Comparison of ENCODE assay signal across 4 worm cellular contexts in the genomic region with DNA sequence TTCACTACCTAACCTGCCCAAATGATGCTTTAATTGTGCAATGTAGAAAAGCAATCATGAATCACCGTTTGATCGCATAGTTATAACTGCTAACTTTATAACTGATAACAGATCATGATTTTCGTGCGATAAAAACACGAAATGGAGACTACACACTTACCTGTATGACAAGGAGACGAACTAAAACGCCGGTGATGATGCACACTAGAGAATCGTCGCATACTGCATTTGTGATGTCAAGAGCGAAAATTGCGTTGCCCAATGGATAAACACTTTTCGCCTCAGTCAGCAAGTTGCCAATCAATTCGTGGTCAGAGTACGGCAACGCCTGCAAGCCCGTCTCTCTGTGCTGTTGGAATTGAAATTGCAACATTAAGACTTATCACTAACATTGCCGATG.
TF ChIP-seq lines count a peak whose summit lies in the region.

No protein-coding gene starts in this region.

TF ChIP-seq in whole organism, L1 larva, 84 proteins besides CTCF, POLR2A, EP300 and RAD21 (continued from another document):
- TF ChIP-seq aha-1 (tag; optimal IDR thresholded peaks at IDR 0.05; lab: Kevin White, UChicago) (no peak), dsc-1 (tag; optimal IDR thresholded peaks at IDR 0.05; lab: Kevin White, UChicago) (no peak), unc-62 (GFP tag; optimal IDR thresholded peaks at IDR 0.05; lab: Kevin White, UChicago) (no peak), ceh-63 (GFP tag; optimal IDR thresholded peaks at IDR 0.05; lab: Kevin White, UChicago) (no peak), lin-35 (GFP tag; optimal IDR thresholded peaks at IDR 0.05; lab: Kevin White, UChicago) (peak in 1 of 2 experiments; percentile 30), isw-1 (GFP tag; IDR thresholded peaks at IDR 0.05; lab: Robert Waterston, UW) (no peak)

TF ChIP-seq in whole organism, L2 larva, 48 proteins besides CTCF, POLR2A, EP300 and RAD21 (continued from another document):
- TF ChIP-seq gmeb-1 (tag; optimal IDR thresholded peaks at IDR 0.05; lab: Kevin White, UChicago) = peak; percentile 26

TF ChIP-seq in whole organism, L4 larva, 104 proteins besides CTCF, POLR2A, EP300 and RAD21 (continued from another document and continues in another):
- TF ChIP-seq saeg-2 (GFP tag; IDR thresholded peaks at IDR 0.05; lab: Robert Waterston, UW) (no peak), vab-7 (GFP tag; IDR thresholded peaks at IDR 0.05; lab: Robert Waterston, UW) (no peak), ceh-62 (tag; optimal IDR thresholded peaks at IDR 0.05; lab: Kevin White, UChicago) (no peak), F37D6.2 (tag; optimal IDR thresholded peaks at IDR 0.05; lab: Kevin White, UChicago) (no peak), nhr-76 (tag; optimal IDR thresholded peaks at IDR 0.05; lab: Kevin White, UChicago) (no peak), ctbp-1 (GFP tag; IDR thresholded peaks at IDR 0.05; lab: Robert Waterston, UW) (no peak), lin-13 (GFP tag; optimal IDR thresholded peaks at IDR 0.05; lab: Kevin White, UChicago) (no peak), gei-8 (GFP tag; optimal IDR thresholded peaks at IDR 0.05; lab: Kevin White, UChicago) (peak; percentile 75), aha-1 (tag; lab: Kevin White, UChicago) (peak; percentile 86), lin-38 (GFP tag; IDR thresholded peaks at IDR 0.05; lab: Robert Waterston, UW) (no peak), duxl-1 (tag; optimal IDR thresholded peaks at IDR 0.05; lab: Kevin White, UChicago; ENCODE audit: poor library complexity) (no peak), egl-43 (GFP tag; IDR thresholded peaks at IDR 0.05; lab: Robert Waterston, UW) (no peak), ztf-11 (tag; optimal IDR thresholded peaks at IDR 0.05; lab: Kevin White, UChicago) (no peak), lim-7 (GFP tag; IDR thresholded peaks at IDR 0.05; lab: Robert Waterston, UW) (no peak), zfp-2 (tag; optimal IDR thresholded peaks at IDR 0.05; lab: Kevin White, UChicago) (no peak), ces-1 (GFP tag; optimal IDR thresholded peaks at IDR 0.05; lab: Kevin White, UChicago) (no peak), dmd-6 (GFP tag; IDR thresholded peaks at IDR 0.05; lab: Robert Waterston, UW) (peak; percentile 98), nhr-28 (tag; optimal IDR thresholded peaks at IDR 0.05; lab: Kevin White, UChicago) (peak; percentile 99), mdt-29 (GFP tag; IDR thresholded peaks at IDR 0.05; lab: Robert Waterston, UW) (peak; percentile 68; the same call in 1 of the 2 replicates), dve-1 (tag; optimal IDR thresholded peaks at IDR 0.05; lab: Kevin White, UChicago; ENCODE audit: insufficient read depth) (peak; percentile 91), daf-19 (GFP tag; conservative IDR thresholded peaks at IDR 0.05; lab: Robert Waterston, UW) (no peak), nhr-6 (tag; optimal IDR thresholded peaks at IDR 0.05; lab: Kevin White, UChicago) (no peak), nhr-102 (tag; optimal IDR thresholded peaks at IDR 0.05; lab: Kevin White, UChicago) (peak; percentile 82), rbr-2 (tag; optimal IDR thresholded peaks at IDR 0.05; lab: Kevin White, UChicago) (no peak), nhr-77 (tag; optimal IDR thresholded peaks at IDR 0.05; lab: Kevin White, UChicago) (peak; percentile 87), zfp-3 (GFP tag; conservative IDR thresholded peaks at IDR 0.05; lab: Robert Waterston, UW) (0 out of 2 replicates have a peak, but pooled peaks have one; percentile 23), dmd-9 (GFP tag; IDR thresholded peaks at IDR 0.05; lab: Robert Waterston, UW) (no peak), zip-11 (GFP tag; IDR thresholded peaks at IDR 0.05; lab: Robert Waterston, UW) (no peak), ztf-7 (tag; optimal IDR thresholded peaks at IDR 0.05; lab: Kevin White, UChicago) (no peak), madf-9 (GFP tag; conservative IDR thresholded peaks at IDR 0.05; lab: Robert Waterston, UW) (no peak), aly-2 (tag; optimal IDR thresholded peaks at IDR 0.05; lab: Kevin White, UChicago) (no peak), set-16 (GFP tag; IDR thresholded peaks at IDR 0.05; lab: Robert Waterston, UW) (no peak), D1046.2 (GFP tag; IDR thresholded peaks at IDR 0.05; lab: Robert Waterston, UW) (no peak), fos-1 (tag; optimal IDR thresholded peaks at IDR 0.05; lab: Kevin White, UChicago) (no peak), sdz-12 (GFP tag; optimal IDR thresholded peaks at IDR 0.05; lab: Kevin White, UChicago) (no peak), hif-1 (tag; optimal IDR thresholded peaks at IDR 0.05; lab: Kevin White, UChicago) (peak in 1 of 2 experiments; percentile 19), cey-2 (tag; optimal IDR thresholded peaks at IDR 0.05; lab: Kevin White, UChicago; ENCODE audit: borderline replicate concordance, insufficient read depth) (no peak), hmg-1.1 (GFP tag; IDR thresholded peaks at IDR 0.05; lab: Robert Waterston, UW) (peak; percentile 36; the same call in 1 of the 2 replicates), nhr-41 (GFP tag; IDR thresholded peaks at IDR 0.05; lab: Robert Waterston, UW) (no peak), unc-130 (GFP tag; optimal IDR thresholded peaks at IDR 0.05; lab: Kevin White, UChicago) (no peak), jun-1 (tag; optimal IDR thresholded peaks at IDR 0.05; lab: Kevin White, UChicago) (no peak), nhr-42 (GFP tag; IDR thresholded peaks at IDR 0.05; lab: Robert Waterston, UW) (no peak), zip-2 (tag; optimal IDR thresholded peaks at IDR 0.05; lab: Kevin White, UChicago) (no peak), nhr-237 (tag; optimal IDR thresholded peaks at IDR 0.05; lab: Kevin White, UChicago) (no peak), nhr-10 (tag; optimal IDR thresholded peaks at IDR 0.05; lab: Kevin White, UChicago) (peak; percentile 12), F10B5.3 (tag; optimal IDR thresholded peaks at IDR 0.05; lab: Kevin White, UChicago) (no peak), mes-2 (tag; optimal IDR thresholded peaks at IDR 0.05; lab: Kevin White, UChicago; ENCODE audit: poor library complexity, severe bottlenecking) (peak; percentile 15), ceh-20 (GFP tag; IDR thresholded peaks at IDR 0.05; lab: Robert Waterston, UW) (no peak), egl-27 (tag; optimal IDR thresholded peaks at IDR 0.05; lab: Kevin White, UChicago) (no peak), lir-3 (tag; optimal IDR thresholded peaks at IDR 0.05; lab: Kevin White, UChicago) (no peak), daf-16 (GFP tag; optimal IDR thresholded peaks at IDR 0.05; lab: Kevin White, UChicago) (peak in 1 of 2 experiments; percentile 92), daf-16 (tag; optimal IDR thresholded peaks at IDR 0.05; lab: Kevin White, UChicago) (peak; percentile 97), mxl-2 (GFP tag; conservative IDR thresholded peaks at IDR 0.05; lab: Robert Waterston, UW) (no peak), unc-39 (tag; optimal IDR thresholded peaks at IDR 0.05; lab: Kevin White, UChicago) (no peak), fkh-10 (GFP tag; optimal IDR thresholded peaks at IDR 0.05; lab: Kevin White, UChicago) (no peak), snpc-4 (tag; optimal IDR thresholded peaks at IDR 0.05; lab: Kevin White, UChicago) (no peak), ceh-82 (tag; optimal IDR thresholded peaks at IDR 0.05; lab: Kevin White, UChicago) (no peak), ceh-32 (tag; optimal IDR thresholded peaks at IDR 0.05; lab: Kevin White, UChicago; ENCODE audit: poor library complexity) (no peak), madf-5 (GFP tag; IDR thresholded peaks at IDR 0.05; lab: Robert Waterston, UW) (no peak), tra-1 (GFP tag; IDR thresholded peaks at IDR 0.05; lab: Robert Waterston, UW) (peak; percentile 90), Y48G9A.11 (GFP tag; IDR thresholded peaks at IDR 0.05; lab: Robert Waterston, UW) (no peak), F44E2.7 (GFP tag; IDR thresholded peaks at IDR 0.05; lab: Robert Waterston, UW) (no peak)

TF ChIP-seq in whole organism, young adult, 124 proteins besides CTCF, POLR2A, EP300 and RAD21 (continued from another document and continues in another):
- TF ChIP-seq bed-1 (GFP tag; IDR thresholded peaks at IDR 0.05; lab: Robert Waterston, UW) (no peak), cebp-1 (GFP tag; IDR thresholded peaks at IDR 0.05; lab: Robert Waterston, UW) (no peak), cebp-1 (tag; optimal IDR thresholded peaks at IDR 0.05; lab: Kevin White, UChicago) (no peak), hlh-26 (GFP tag; conservative IDR thresholded peaks at IDR 0.05; lab: Robert Waterston, UW) (no peak), mcd-1 (GFP tag; IDR thresholded peaks at IDR 0.05; lab: Robert Waterston, UW) (no peak), F23B12.7 (tag; optimal IDR thresholded peaks at IDR 0.05; lab: Kevin White, UChicago; ENCODE audit: insufficient read depth) (no peak), D2030.7 (GFP tag; IDR thresholded peaks at IDR 0.05; lab: Robert Waterston, UW) (no peak), F22D6.2 (tag; optimal IDR thresholded peaks at IDR 0.05; lab: Kevin White, UChicago) (no peak), madf-8 (GFP tag; conservative IDR thresholded peaks at IDR 0.05; lab: Robert Waterston, UW) (no peak), somi-1 (GFP tag; optimal IDR thresholded peaks at IDR 0.05; lab: Kevin White, UChicago) (no peak), lin-26 (GFP tag; IDR thresholded peaks at IDR 0.05; lab: Robert Waterston, UW) (no peak), nhr-179 (tag; optimal IDR thresholded peaks at IDR 0.05; lab: Kevin White, UChicago) (no peak), mel-28 (tag; optimal IDR thresholded peaks at IDR 0.05; lab: Kevin White, UChicago; ENCODE audit: borderline replicate concordance) (no peak), Y53F4B.3 (GFP tag; IDR thresholded peaks at IDR 0.05; lab: Robert Waterston, UW) (no peak), ztf-28 (GFP tag; IDR thresholded peaks at IDR 0.05; lab: Robert Waterston, UW) (no peak), C17E4.6 (GFP tag; IDR thresholded peaks at IDR 0.05; lab: Robert Waterston, UW) (no peak), ztf-25 (GFP tag; IDR thresholded peaks at IDR 0.05; lab: Robert Waterston, UW) (no peak), lag-1 (GFP tag; IDR thresholded peaks at IDR 0.05; lab: Robert Waterston, UW) (no peak), mes-4 (tag; optimal IDR thresholded peaks at IDR 0.05; lab: Kevin White, UChicago) (no peak), madf-6 (GFP tag; IDR thresholded peaks at IDR 0.05; lab: Robert Waterston, UW) (no peak), rcor-1 (GFP tag; IDR thresholded peaks at IDR 0.05; lab: Robert Waterston, UW) (no peak), dpl-1 (GFP tag; optimal IDR thresholded peaks at IDR 0.05; lab: Kevin White, UChicago) (no peak), Y95B8A.8 (GFP tag; IDR thresholded peaks at IDR 0.05; lab: Robert Waterston, UW) (no peak), attf-3 (GFP tag; conservative IDR thresholded peaks at IDR 0.05; lab: Robert Waterston, UW) (no peak), hlh-12 (tag; optimal IDR thresholded peaks at IDR 0.05; lab: Kevin White, UChicago) (no peak), F49E8.2 (tag; optimal IDR thresholded peaks at IDR 0.05; lab: Kevin White, UChicago; ENCODE audit: insufficient read depth) (no peak), ceh-40 (GFP tag; IDR thresholded peaks at IDR 0.05; lab: Robert Waterston, UW) (no peak), ztf-6 (GFP tag; IDR thresholded peaks at IDR 0.05; lab: Robert Waterston, UW) (no peak), F33H1.4 (GFP tag; IDR thresholded peaks at IDR 0.05; lab: Robert Waterston, UW) (no peak), snpc-3.4 (tag; optimal IDR thresholded peaks at IDR 0.05; lab: Kevin White, UChicago) (no peak), Y53G8AR.9 (GFP tag; conservative IDR thresholded peaks at IDR 0.05; lab: Robert Waterston, UW) (0 out of 2 replicates have a peak, but pooled peaks have one; percentile 46), ztf-3 (GFP tag; optimal IDR thresholded peaks at IDR 0.05; lab: Kevin White, UChicago) (no peak), gei-17 (GFP tag; optimal IDR thresholded peaks at IDR 0.05; lab: Kevin White, UChicago) (no peak), sptf-2 (GFP tag; optimal IDR thresholded peaks at IDR 0.05; lab: Kevin White, UChicago) (no peak), dpff-1 (tag; optimal IDR thresholded peaks at IDR 0.05; lab: Kevin White, UChicago) (no peak), lin-54 (GFP tag; optimal IDR thresholded peaks at IDR 0.05; lab: Kevin White, UChicago) (no peak), nhr-27 (tag; optimal IDR thresholded peaks at IDR 0.05; lab: Kevin White, UChicago) (no peak), pbrm-1 (GFP tag; IDR thresholded peaks at IDR 0.05; lab: Robert Waterston, UW) (no peak), tbx-9 (tag; optimal IDR thresholded peaks at IDR 0.05; lab: Kevin White, UChicago; ENCODE audit: borderline replicate concordance) (no peak), rec-8 (tag; optimal IDR thresholded peaks at IDR 0.05; lab: Kevin White, UChicago) (no peak), nfya-1 (tag; optimal IDR thresholded peaks at IDR 0.05; lab: Kevin White, UChicago; ENCODE audit: borderline replicate concordance, insufficient read depth) (no peak), madf-3 (GFP tag; IDR thresholded peaks at IDR 0.05; lab: Robert Waterston, UW) (no peak), Y79H2A.3 (GFP tag; conservative IDR thresholded peaks at IDR 0.05; lab: Robert Waterston, UW) (no peak), repo-1 (tag; optimal IDR thresholded peaks at IDR 0.05; lab: Kevin White, UChicago) (no peak), dox-1 (GFP tag; IDR thresholded peaks at IDR 0.05; lab: Robert Waterston, UW) (peak; percentile 62), ccch-3 (GFP tag; optimal IDR thresholded peaks at IDR 0.05; lab: Kevin White, UChicago) (no peak), hmg-1.2 (GFP tag; IDR thresholded peaks at IDR 0.05; lab: Robert Waterston, UW) (no peak), egl-44 (GFP tag; IDR thresholded peaks at IDR 0.05; lab: Robert Waterston, UW) (no peak), die-1 (tag; optimal IDR thresholded peaks at IDR 0.05; lab: Kevin White, UChicago) (no peak), cebp-2 (GFP tag; IDR thresholded peaks at IDR 0.05; lab: Robert Waterston, UW) (no peak), B0019.2 (GFP tag; conservative IDR thresholded peaks at IDR 0.05; lab: Robert Waterston, UW) (no peak), lsy-27 (tag; optimal IDR thresholded peaks at IDR 0.05; lab: Kevin White, UChicago; ENCODE audit: borderline replicate concordance, insufficient read depth) (no peak), ama-1 (optimal IDR thresholded peaks at IDR 0.05; lab: Kevin White, UChicago) (no peak), ama-1 (GFP tag; optimal IDR thresholded peaks at IDR 0.05; lab: Kevin White, UChicago) (no peak), aptf-3 (GFP tag; IDR thresholded peaks at IDR 0.05; lab: Robert Waterston, UW) (no peak), ets-4 (GFP tag; optimal IDR thresholded peaks at IDR 0.05; lab: Kevin White, UChicago) (peak; percentile 66), hmg-20 (GFP tag; IDR thresholded peaks at IDR 0.05; lab: Robert Waterston, UW) (no peak), him-1 (tag; optimal IDR thresholded peaks at IDR 0.05; lab: Kevin White, UChicago) (no peak), F37B4.10 (GFP tag; IDR thresholded peaks at IDR 0.05; lab: Robert Waterston, UW) (no peak), nfya-2 (GFP tag; IDR thresholded peaks at IDR 0.05; lab: Robert Waterston, UW) (no peak), attf-6 (GFP tag; IDR thresholded peaks at IDR 0.05; lab: Robert Waterston, UW) (no peak), zfh-2 (GFP tag; conservative IDR thresholded peaks at IDR 0.05; lab: Robert Waterston, UW) (no peak), K11D2.4 (GFP tag; IDR thresholded peaks at IDR 0.05; lab: Robert Waterston, UW) (no peak), sea-2 (GFP tag; IDR thresholded peaks at IDR 0.05; lab: Robert Waterston, UW) (no peak), tbp1 (GFP tag; optimal IDR thresholded peaks at IDR 0.05; lab: Kevin White, UChicago) (peak; percentile 37), xnd-1 (tag; optimal IDR thresholded peaks at IDR 0.05; lab: Kevin White, UChicago) (no peak), F57C9.4 (tag; optimal IDR thresholded peaks at IDR 0.05; lab: Kevin White, UChicago) (no peak), ceh-91 (GFP tag; IDR thresholded peaks at IDR 0.05; lab: Robert Waterston, UW) (no peak), madf-10 (tag; optimal IDR thresholded peaks at IDR 0.05; lab: Kevin White, UChicago) (peak; percentile 55), nhr-120 (GFP tag; IDR thresholded peaks at IDR 0.05; lab: Robert Waterston, UW) (no peak), egrh-3 (GFP tag; IDR thresholded peaks at IDR 0.05; lab: Robert Waterston, UW) (no peak), lin-40 (tag; optimal IDR thresholded peaks at IDR 0.05; lab: Kevin White, UChicago) (peak; percentile 53)
